Worm (Caenorhabditis elegans): ENCODE measurements around the gene F40F8.1.

- no peak for TF ChIP-seq him-1 (tag; optimal IDR thresholded peaks at IDR 0.05)
- no peak for TF ChIP-seq W03F9.2 (tag; optimal IDR thresholded peaks at IDR 0.05)
- no peak for TF ChIP-seq dao-5 (tag; optimal IDR thresholded peaks at IDR 0.05)
Observed at ce11 chrII:11134828-11135227, 7.4 kb downstream of the F40F8.1 start, which contains the start of gene F40F8.5.

All from whole organism, L4/young adult.